Fruit fly (Drosophila melanogaster) whole organism, embryonic: ENCODE results near the gene GstD4.

Experiments used
- Atf3 ChIP-seq: fragments of 200-800 bp; sonication (Bioruptor generic); optimal IDR thresholded peaks from 3 replicates; lab custom pipeline; 2016; ENCODE audit warnings: missing biosample characterization, missing genetic modification characterization
- BtbVII ChIP-seq: fragments of 200-800 bp; sonication (Bioruptor generic); optimal IDR thresholded peaks from 3 replicates; lab custom pipeline; 2017; ENCODE audit warnings: missing biosample characterization, mild to moderate bottlenecking, missing genetic modification characterization
- CG10462 ChIP-seq: fragments of 200-800 bp; sonication (Bioruptor generic); optimal IDR thresholded peaks from 2 replicates; lab custom pipeline; 2016; ENCODE audit warnings: missing biosample characterization, missing genetic modification characterization
- CG11560 ChIP-seq: fragments of 200-800 bp; sonication (Bioruptor generic); IDR thresholded peaks from 3 replicates; pipeline ENCODE4 v1.3.6; 2022; ENCODE audit warnings: missing biosample characterization, missing genetic modification characterization
- CG12219 ChIP-seq: fragments of 200-800 bp; sonication (Bioruptor generic); optimal IDR thresholded peaks from 3 replicates; lab custom pipeline; 2018; ENCODE audit warnings: missing biosample characterization, mild to moderate bottlenecking, missing genetic modification characterization
- CG12769 ChIP-seq: fragments of 200-800 bp; sonication (Bioruptor generic); optimal IDR thresholded peaks from 2 replicates; lab custom pipeline; 2019; ENCODE audit warnings: missing biosample characterization, mild to moderate bottlenecking, missing genetic modification characterization, moderate library complexity
- CG13296 ChIP-seq: fragments of 200-800 bp; sonication (Bioruptor generic); optimal IDR thresholded peaks from 3 replicates; lab custom pipeline; 2018; ENCODE audit warnings: missing biosample characterization, mild to moderate bottlenecking, missing genetic modification characterization
- CG13894 ChIP-seq: fragments of 200-800 bp; sonication (Bioruptor generic); optimal IDR thresholded peaks from 3 replicates; lab custom pipeline; 2018; ENCODE audit warnings: missing biosample characterization, mild to moderate bottlenecking, missing genetic modification characterization, moderate library complexity
- CG17359 ChIP-seq: fragments of 200-800 bp; sonication (Bioruptor generic); optimal IDR thresholded peaks from 3 replicates; lab custom pipeline; 2018; ENCODE audit warnings: missing biosample characterization, mild to moderate bottlenecking, missing genetic modification characterization, moderate library complexity
- CG17802 ChIP-seq: fragments of 200-800 bp; sonication (Bioruptor generic); optimal IDR thresholded peaks from 2 replicates; lab custom pipeline; 2018; ENCODE audit warnings: missing biosample characterization, mild to moderate bottlenecking, missing genetic modification characterization, moderate library complexity
- CG2712 ChIP-seq: fragments of 200-800 bp; optimal IDR thresholded peaks from 3 replicates; lab custom pipeline; 2019; ENCODE audit warnings: missing biosample characterization, mild to moderate bottlenecking, missing genetic modification characterization, moderate library complexity
- CG30403 ChIP-seq: fragments of 200-800 bp; sonication (Bioruptor generic); optimal IDR thresholded peaks from 3 replicates; lab custom pipeline; 2016; ENCODE audit warnings: missing biosample characterization, missing genetic modification characterization
- CG31365 ChIP-seq: fragments of 200-800 bp; sonication (Bioruptor generic); optimal IDR thresholded peaks from 2 replicates; lab custom pipeline; 2018; ENCODE audit warnings: missing biosample characterization, mild to moderate bottlenecking, missing genetic modification characterization
- CG33557 ChIP-seq: fragments of 200-800 bp; sonication (Bioruptor generic); optimal IDR thresholded peaks from 2 replicates; lab custom pipeline; 2019; ENCODE audit warnings: missing biosample characterization, mild to moderate bottlenecking, missing genetic modification characterization, moderate library complexity
- CG34224 ChIP-seq: fragments of 200-800 bp; sonication (Bioruptor generic); IDR thresholded peaks from 3 replicates; pipeline ENCODE4 v1.3.6; 2022; ENCODE audit warnings: missing biosample characterization, missing genetic modification characterization; ENCODE audit not compliant: partially characterized antibody
- CG4282 ChIP-seq: fragments of 200-800 bp; sonication (Bioruptor generic); optimal IDR thresholded peaks from 2 replicates; lab custom pipeline; 2016; ENCODE audit warnings: missing biosample characterization, missing genetic modification characterization
- CG4360 ChIP-seq: fragments of 200-800 bp; sonication (Bioruptor generic); IDR thresholded peaks from 2 replicates; pipeline ENCODE4 v1.3.6; 2022; ENCODE audit warnings: missing biosample characterization, missing genetic modification characterization
- CG4820 ChIP-seq: fragments of 200-800 bp; sonication (Bioruptor generic); optimal IDR thresholded peaks from 3 replicates; lab custom pipeline; 2016; ENCODE audit warnings: missing biosample characterization, missing genetic modification characterization
- CG8388 ChIP-seq: fragments of 200-800 bp; sonication (Bioruptor generic); optimal IDR thresholded peaks from 2 replicates; lab custom pipeline; 2019; ENCODE audit warnings: missing biosample characterization, mild to moderate bottlenecking, missing genetic modification characterization, moderate library complexity
- CG9215 ChIP-seq: fragments of 200-800 bp; sonication (Bioruptor generic); IDR thresholded peaks from 2 replicates; pipeline ENCODE4 v1.3.6; 2022; ENCODE audit warnings: missing biosample characterization, missing genetic modification characterization
- CrebB ChIP-seq: fragments of 200-800 bp; sonication (Bioruptor generic); optimal IDR thresholded peaks from 3 replicates; lab custom pipeline; 2018; ENCODE audit warnings: missing biosample characterization, mild to moderate bottlenecking, missing genetic modification characterization
- E2f2 ChIP-seq: fragments of 200-800 bp; sonication (Bioruptor generic); IDR thresholded peaks from 2 replicates; pipeline ENCODE4 v1.3.6; 2022; ENCODE audit warnings: missing biosample characterization, missing genetic modification characterization
- HLH54F ChIP-seq: fragments of 200-800 bp; sonication (Bioruptor generic); optimal IDR thresholded peaks from 3 replicates; lab custom pipeline; 2016; ENCODE audit warnings: missing biosample characterization, missing genetic modification characterization
- Hey ChIP-seq: fragments of 200-800 bp; sonication (Bioruptor generic); optimal IDR thresholded peaks from 3 replicates; lab custom pipeline; 2018; ENCODE audit warnings: missing biosample characterization, mild to moderate bottlenecking, missing genetic modification characterization
- Hr3 ChIP-seq: fragments of 200-800 bp; sonication (Bioruptor generic); optimal IDR thresholded peaks from 3 replicates; lab custom pipeline; 2016; ENCODE audit warnings: missing biosample characterization, missing genetic modification characterization
- Hr78 ChIP-seq, 2 experiments: fragments of 200-800 bp in 1 of 2; fragments of >200 bp in 1 of 2; sonication (Bioruptor generic) in 1 of 2; optimal IDR thresholded peaks; 2 replicates each; lab custom pipeline; 2017 to 2019; ENCODE audit warnings: missing biosample characterization in 2 of 2, missing genetic modification characterization in 2 of 2, mild to moderate bottlenecking in 1 of 2, moderate library complexity in 1 of 2
- Lhr ChIP-seq: fragments of 200-800 bp; sonication (Bioruptor generic); optimal IDR thresholded peaks from 3 replicates; lab custom pipeline; 2017; ENCODE audit warnings: mild to moderate bottlenecking, missing biosample characterization, missing genetic modification reagents, missing genetic modification characterization
- Neu2 ChIP-seq: fragments of 200-800 bp; sonication (Bioruptor generic); optimal IDR thresholded peaks from 3 replicates; lab custom pipeline; 2016; ENCODE audit warnings: missing biosample characterization, missing genetic modification characterization, borderline replicate concordance
- NfI ChIP-seq: fragments of 200-800 bp; sonication (Bioruptor generic); optimal IDR thresholded peaks from 3 replicates; lab custom pipeline; 2018; ENCODE audit warnings: missing biosample characterization, mild to moderate bottlenecking, missing genetic modification characterization, moderate library complexity
- Trl ChIP-seq, 3 experiments: fragments of >200 bp in 2 of 3; fragments of 200-800 bp in 1 of 3; sonication (Bioruptor generic) in 1 of 3; optimal IDR thresholded peaks; 2 replicates in 1 of 3; 3 replicates in 2 of 3; lab custom pipeline; 2016 to 2017; ENCODE audit warnings: missing biosample characterization in 1 of 3, missing genetic modification characterization in 1 of 3
- YL-1 ChIP-seq: fragments of 200-800 bp; sonication (Bioruptor generic); optimal IDR thresholded peaks from 3 replicates; lab custom pipeline; 2017; ENCODE audit warnings: missing biosample characterization, mild to moderate bottlenecking, missing genetic modification characterization
- ab ChIP-seq: fragments of 200-800 bp; sonication (Bioruptor generic); optimal IDR thresholded peaks from 2 replicates; lab custom pipeline; 2016; ENCODE audit warnings: missing biosample characterization, missing genetic modification characterization
- chm ChIP-seq: fragments of 200-800 bp; sonication (Bioruptor generic); IDR thresholded peaks from 2 replicates; pipeline ENCODE4 v1.3.6; 2022; ENCODE audit warnings: missing biosample characterization, missing genetic modification characterization
- dan ChIP-seq: fragments of 200-800 bp; sonication (Bioruptor generic); IDR thresholded peaks from 2 replicates; pipeline ENCODE4 v1.3.6; 2022; ENCODE audit warnings: missing biosample characterization, missing genetic modification characterization
- dati ChIP-seq: fragments of 200-800 bp; sonication (Bioruptor generic); IDR thresholded peaks from 2 replicates; pipeline ENCODE4 v1.3.6; 2022; ENCODE audit warnings: missing biosample characterization, missing genetic modification characterization
- disco-r ChIP-seq: fragments of 200-800 bp; sonication (Bioruptor generic); optimal IDR thresholded peaks from 2 replicates; lab custom pipeline; 2016; ENCODE audit warnings: missing biosample characterization, missing genetic modification characterization
- ems ChIP-seq: fragments of 200-800 bp; sonication (Bioruptor generic); optimal IDR thresholded peaks from 3 replicates; lab custom pipeline; 2016; ENCODE audit warnings: missing biosample characterization, missing genetic modification characterization
- eve ChIP-seq, 2 experiments: fragments of >200 bp; optimal IDR thresholded peaks; 2 replicates each; lab custom pipeline; 2017; ENCODE audit warnings: missing biosample characterization in 2 of 2, missing genetic modification characterization in 2 of 2
- ewg ChIP-seq: fragments of 200-800 bp; sonication (Bioruptor generic); optimal IDR thresholded peaks from 3 replicates; lab custom pipeline; 2017; ENCODE audit warnings: mild to moderate bottlenecking, missing biosample characterization, missing genetic modification reagents, missing genetic modification characterization
- fu2 ChIP-seq: fragments of 200-800 bp; sonication (Bioruptor generic); optimal IDR thresholded peaks from 2 replicates; lab custom pipeline; 2016; ENCODE audit warnings: missing biosample characterization, missing genetic modification characterization
- gt ChIP-seq: fragments of 200-800 bp; sonication (Bioruptor generic); IDR thresholded peaks from 2 replicates; pipeline ENCODE4 v1.3.6; 2022; ENCODE audit warnings: missing biosample characterization, missing genetic modification characterization
- ind ChIP-seq: fragments of 200-800 bp; sonication (Bioruptor generic); optimal IDR thresholded peaks from 3 replicates; lab custom pipeline; 2016; ENCODE audit warnings: missing biosample characterization, missing genetic modification characterization
- lilli ChIP-seq: fragments of 200-800 bp; sonication (Bioruptor generic); optimal IDR thresholded peaks from 3 replicates; lab custom pipeline; 2016; ENCODE audit warnings: missing biosample characterization, missing genetic modification characterization
- maf-S ChIP-seq: fragments of 200-800 bp; sonication (Bioruptor generic); optimal IDR thresholded peaks from 2 replicates; lab custom pipeline; 2016; ENCODE audit warnings: missing biosample characterization, missing genetic modification characterization
- oc ChIP-seq: fragments of 200-800 bp; sonication (Bioruptor generic); optimal IDR thresholded peaks from 2 replicates; lab custom pipeline; 2018; ENCODE audit warnings: missing biosample characterization, mild to moderate bottlenecking, missing genetic modification characterization, moderate library complexity
- salm ChIP-seq: fragments of 200-800 bp; sonication (Bioruptor generic); optimal IDR thresholded peaks from 2 replicates; lab custom pipeline; 2018; ENCODE audit warnings: missing biosample characterization, mild to moderate bottlenecking, missing genetic modification characterization
- sim ChIP-seq: fragments of 200-800 bp; sonication (Bioruptor generic); IDR thresholded peaks from 2 replicates; pipeline ENCODE4 v1.3.6; 2022; ENCODE audit warnings: missing biosample characterization, missing genetic modification characterization
- tgo ChIP-seq: fragments of 200-800 bp; sonication (Bioruptor generic); IDR thresholded peaks from 3 replicates; pipeline ENCODE4 v1.3.6; 2022; ENCODE audit warnings: missing biosample characterization, missing genetic modification characterization
- tin ChIP-seq: fragments of 200-800 bp; sonication (Bioruptor generic); optimal IDR thresholded peaks from 3 replicates; lab custom pipeline; 2016; ENCODE audit warnings: missing biosample characterization, missing genetic modification characterization
- toy ChIP-seq: fragments of 200-800 bp; sonication (Bioruptor generic); IDR thresholded peaks from 2 replicates; pipeline ENCODE4 v1.3.6; 2022; ENCODE audit warnings: missing biosample characterization, missing genetic modification characterization
- yki ChIP-seq: fragments of >200 bp; optimal IDR thresholded peaks from 3 replicates; lab custom pipeline; 2018

GstD4 gene

DNA sequence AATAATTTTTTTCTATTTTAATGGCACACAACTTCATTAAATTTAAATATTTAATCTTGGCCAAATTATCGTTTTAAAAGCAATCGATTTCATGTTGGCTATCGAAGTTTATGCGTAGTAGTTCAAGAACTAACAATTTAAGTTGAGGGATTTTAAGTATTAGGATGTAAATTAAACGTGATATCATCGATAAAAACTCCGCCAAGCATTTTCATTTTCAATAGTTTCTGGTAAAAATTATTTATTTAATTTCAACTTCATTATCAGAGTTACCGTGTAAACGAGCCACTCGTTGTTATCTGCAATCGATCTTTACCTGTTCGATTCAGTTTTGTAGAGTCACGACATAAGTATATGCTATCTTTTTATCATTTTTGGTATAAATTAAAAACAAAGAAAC, 29.0 kb downstream of the GstD4 start (continued):
- peak; percentile 100 for TF ChIP-seq tin (GFP tag; lab: Kevin White, UChicago)
- TF ChIP-seq toy (GFP tag; lab: Robert Waterston, UW), result peak; percentile 84
- TF ChIP-seq Trl (optimal IDR thresholded peaks at IDR 0.05; lab: Kevin White, UChicago), result no peak
- TF ChIP-seq Trl (GFP tag; optimal IDR thresholded peaks at IDR 0.05; lab: Kevin White, UChicago), result peak; percentile 95
- TF ChIP-seq lilli (GFP tag; lab: Kevin White, UChicago), result peak; percentile 96
- peak; percentile 100 for TF ChIP-seq chm (GFP tag; lab: Robert Waterston, UW)
- peak; percentile 98 for TF ChIP-seq oc (tag; lab: Kevin White, UChicago)
- peak; percentile 90 for TF ChIP-seq CG31365 (tag; lab: Kevin White, UChicago)
- peak; percentile 90 for TF ChIP-seq dati (GFP tag; lab: Robert Waterston, UW)
- TF ChIP-seq Lhr, result peak; percentile 92
- TF ChIP-seq E2f2 (GFP tag; lab: Robert Waterston, UW), result peak; percentile 85
- TF ChIP-seq CG34224 (GFP tag; lab: Robert Waterston, UW), result peak; percentile 55; the same call in 1 of the 3 replicates
- TF ChIP-seq CG2712 (tag; lab: Kevin White, UChicago), result peak; percentile 99
- TF ChIP-seq sim (GFP tag; lab: Robert Waterston, UW), result peak; percentile 98
- peak; percentile 93 for TF ChIP-seq CG10462
- TF ChIP-seq NfI (GFP tag; lab: Kevin White, UChicago), result peak; percentile 97
- TF ChIP-seq dan (GFP tag; lab: Robert Waterston, UW), result peak; percentile 47; the same call in 1 of the 2 replicates
- peak; percentile 98 for TF ChIP-seq CG17359
- TF ChIP-seq CG9215, result peak; percentile 80; the same call in 1 of the 2 replicates
- peak; percentile 100 for TF ChIP-seq BtbVII
- peak; percentile 98 for TF ChIP-seq CG12769 (tag; lab: Kevin White, UChicago)
- TF ChIP-seq CG33557, result peak; percentile 99
- peak; percentile 76 for TF ChIP-seq CG4282 (GFP tag; lab: Kevin White, UChicago)
- TF ChIP-seq ab (GFP tag; lab: Kevin White, UChicago), result peak; percentile 73
- peak; percentile 94 for TF ChIP-seq maf-S (GFP tag; lab: Kevin White, UChicago)
- TF ChIP-seq Neu2, result peak; percentile 86
- peak; percentile 91 for TF ChIP-seq YL-1 (GFP tag; lab: Kevin White, UChicago)
- TF ChIP-seq ems (GFP tag; lab: Kevin White, UChicago), result peak; percentile 97
- peak; percentile 91 for TF ChIP-seq Hr3
- peak; percentile 99 for TF ChIP-seq CG13296 (GFP tag; lab: Kevin White, UChicago)
- TF ChIP-seq tgo (GFP tag; lab: Robert Waterston, UW), result peak; percentile 95
- TF ChIP-seq eve (GFP tag; optimal IDR thresholded peaks at IDR 0.05; lab: Kevin White, UChicago), result no peak
- TF ChIP-seq CG17802 (tag; lab: Kevin White, UChicago), result peak; percentile 89
- TF ChIP-seq CG30403 (GFP tag; lab: Kevin White, UChicago), result peak; percentile 96
- TF ChIP-seq disco-r, result peak; percentile 86
- peak; percentile 85 for TF ChIP-seq gt (GFP tag; lab: Robert Waterston, UW)
- peak; percentile 82 for TF ChIP-seq CG4360 (GFP tag; lab: Robert Waterston, UW)
- TF ChIP-seq Hey (tag; lab: Kevin White, UChicago), result peak; percentile 86
- no peak for TF ChIP-seq yki (lab: Kevin White, UChicago)
- TF ChIP-seq CrebB, result peak; percentile 98
- peak; percentile 92 for TF ChIP-seq Atf3
- TF ChIP-seq HLH54F (GFP tag; lab: Kevin White, UChicago), result peak; percentile 89
- peak; percentile 100 for TF ChIP-seq CG4820
- TF ChIP-seq Hr78 (GFP tag; optimal IDR thresholded peaks at IDR 0.05; lab: Kevin White, UChicago), result peak in 1 of 2 experiments; percentile 89
- TF ChIP-seq CG8388 (GFP tag; lab: Kevin White, UChicago), result peak; percentile 98
- TF ChIP-seq fu2, result peak; percentile 88
- peak; percentile 65; the same call in 2 of the 3 replicates for TF ChIP-seq CG11560 (tag; lab: Robert Waterston, UW)
- peak; percentile 99 for TF ChIP-seq CG13894 (tag; lab: Kevin White, UChicago)
- TF ChIP-seq salm (tag; lab: Kevin White, UChicago), result peak; percentile 98
- peak; percentile 98 for TF ChIP-seq ind (GFP tag; lab: Kevin White, UChicago)
- peak; percentile 98 for TF ChIP-seq CG12219 (GFP tag; lab: Kevin White, UChicago)
- peak; percentile 90 for TF ChIP-seq ewg (GFP tag; lab: Kevin White, UChicago)
